Worm (Caenorhabditis elegans): ENCODE data around the gene K08D8.9.

DNA sequence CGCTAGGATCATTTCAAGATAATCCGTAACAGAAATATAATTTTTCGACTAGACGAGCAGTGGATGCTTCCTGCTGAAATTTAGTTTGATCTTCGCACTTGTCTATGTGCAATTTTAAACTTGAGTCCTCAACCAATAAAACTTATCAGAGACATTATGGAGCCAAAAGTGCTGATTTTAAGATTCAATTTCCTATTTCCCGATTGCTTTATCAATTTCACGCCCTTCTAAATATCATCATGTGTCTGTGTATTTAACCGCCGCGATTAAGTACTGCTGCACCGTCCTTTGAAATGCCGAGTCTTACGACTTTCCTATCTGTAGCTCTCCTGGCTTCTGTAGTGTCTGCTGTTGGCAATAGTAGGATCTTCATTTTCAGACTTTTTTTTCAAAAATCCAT is 21.5 kb downstream of the K08D8.9 start, which contains the start of gene C32H11.4:
- TF ChIP-seq flt-1 (GFP tag; IDR thresholded peaks at IDR 0.05) = no peak
- no peak for TF ChIP-seq tab-1 (GFP tag; IDR thresholded peaks at IDR 0.05)
- TF ChIP-seq ref-1 (GFP tag; conservative IDR thresholded peaks at IDR 0.05) = no peak
- no peak for TF ChIP-seq ztf-29 (GFP tag; IDR thresholded peaks at IDR 0.05)
- TF ChIP-seq klf-2 (GFP tag; conservative IDR thresholded peaks at IDR 0.05) = no peak
- no peak for TF ChIP-seq cog-1 (tag; optimal IDR thresholded peaks at IDR 0.05)
